Fruit fly (Drosophila melanogaster) S2 (cell line): ENCODE data around the gene CG1317.

Experiments
- CG8478 ChIP-seq: fragments of >200 bp; optimal IDR thresholded peaks from 2 replicates; lab custom pipeline; 2018
- CTCF ChIP-seq, 2 experiments: fragments of >200 bp; optimal IDR thresholded peaks; 2 replicates each; lab custom pipeline; 2018

DNA sequence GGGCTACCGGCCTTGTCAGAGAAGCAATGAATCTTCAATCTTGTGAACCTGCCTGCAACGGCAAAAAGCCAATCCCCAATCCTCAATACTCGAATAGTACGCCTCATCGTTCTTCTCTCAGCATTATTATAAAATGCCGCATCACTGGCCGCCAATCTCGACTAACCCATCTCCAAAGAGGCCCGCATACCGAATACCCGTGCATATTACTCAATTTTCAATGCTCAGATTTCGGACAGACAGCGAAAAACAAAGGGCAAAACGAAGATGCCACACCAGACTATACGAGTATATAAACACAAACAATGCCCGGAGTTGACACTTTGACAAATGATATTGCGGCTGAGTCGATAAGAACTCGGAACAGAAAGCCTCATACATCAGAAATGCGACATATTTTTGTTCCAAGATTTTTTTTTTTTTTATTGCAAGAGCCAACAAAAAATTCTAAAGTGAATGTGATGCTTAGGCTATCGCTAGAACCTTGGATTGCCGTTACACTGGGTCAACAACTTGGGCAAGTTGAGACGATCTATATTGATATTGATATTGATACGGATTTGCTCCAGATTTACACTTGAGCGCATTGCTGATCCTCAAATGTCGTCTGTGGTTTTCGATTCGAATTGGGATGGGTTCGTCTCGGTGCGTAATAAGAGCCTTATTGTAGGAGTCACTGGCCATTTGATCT is 21.2 kb upstream of the CG1317 start:
- no peak for TF ChIP-seq CG8478
- TF ChIP-seq CTCF (optimal IDR thresholded peaks at IDR 0.05; lab: Kevin White, UChicago): no peak
